Fruit fly (Drosophila melanogaster) whole organism, embryonic: ENCODE measurements around the gene CG32551.

Experiments used
- Ada2b ChIP-seq: fragments of 200-800 bp; sonication (Bioruptor generic); IDR thresholded peaks from 2 replicates; pipeline ENCODE4 v1.3.6; 2022; ENCODE audit warnings: missing biosample characterization, missing genetic modification characterization
- Atf6 ChIP-seq: fragments of 200-800 bp; sonication (Bioruptor generic); IDR thresholded peaks from 2 replicates; pipeline ENCODE4 v1.3.6; 2022; ENCODE audit warnings: missing biosample characterization, missing genetic modification characterization
- Blimp-1 ChIP-seq: fragments of 200-800 bp; sonication (Bioruptor generic); optimal IDR thresholded peaks from 3 replicates; lab custom pipeline; 2018; ENCODE audit warnings: missing biosample characterization, missing genetic modification characterization, mild to moderate bottlenecking, moderate library complexity, missing genetic modification reagents
- Bteb2 ChIP-seq: fragments of 200-800 bp; sonication (Bioruptor generic); optimal IDR thresholded peaks from 2 replicates; lab custom pipeline; 2016; ENCODE audit warnings: missing biosample characterization, missing genetic modification characterization
- CG10274 ChIP-seq: fragments of 200-800 bp; sonication (Bioruptor generic); optimal IDR thresholded peaks from 3 replicates; lab custom pipeline; 2017; ENCODE audit warnings: missing biosample characterization, mild to moderate bottlenecking, missing genetic modification characterization
- CG11398 ChIP-seq: fragments of 200-800 bp; sonication (Bioruptor generic); optimal IDR thresholded peaks from 2 replicates; lab custom pipeline; 2016; ENCODE audit warnings: missing biosample characterization, missing genetic modification characterization
- CG1647 ChIP-seq: fragments of 200-800 bp; sonication (Bioruptor generic); optimal IDR thresholded peaks from 3 replicates; lab custom pipeline; 2016; ENCODE audit warnings: missing biosample characterization, missing genetic modification characterization
- CG17186 ChIP-seq: fragments of 200-800 bp; sonication (Bioruptor generic); optimal IDR thresholded peaks from 3 replicates; lab custom pipeline; 2017; ENCODE audit warnings: missing biosample characterization, missing genetic modification reagents, missing genetic modification characterization
- CG17568 ChIP-seq: fragments of 200-800 bp; sonication (Bioruptor generic); optimal IDR thresholded peaks from 2 replicates; lab custom pipeline; 2018; ENCODE audit warnings: missing biosample characterization, mild to moderate bottlenecking, missing genetic modification characterization, moderate library complexity
- CG18476 ChIP-seq: fragments of 200-800 bp; sonication (Bioruptor generic); optimal IDR thresholded peaks from 2 replicates; lab custom pipeline; 2016; ENCODE audit warnings: missing biosample characterization, mild to moderate bottlenecking, missing genetic modification characterization
- CG18619 ChIP-seq: fragments of 200-800 bp; sonication (Bioruptor generic); optimal IDR thresholded peaks from 3 replicates; lab custom pipeline; 2017; ENCODE audit warnings: missing biosample characterization, mild to moderate bottlenecking, missing genetic modification characterization
- CG18764 ChIP-seq: fragments of 200-800 bp; sonication (Bioruptor generic); optimal IDR thresholded peaks from 3 replicates; lab custom pipeline; 2016; ENCODE audit warnings: missing biosample characterization, missing genetic modification characterization
- CG3281 ChIP-seq: fragments of 200-800 bp; sonication (Bioruptor generic); optimal IDR thresholded peaks from 3 replicates; lab custom pipeline; 2017; ENCODE audit warnings: missing biosample characterization, mild to moderate bottlenecking, missing genetic modification characterization
- CG3847 ChIP-seq: fragments of 200-800 bp; sonication (Bioruptor generic); IDR thresholded peaks from 2 replicates; pipeline ENCODE4 v1.3.6; 2022; ENCODE audit warnings: missing biosample characterization, missing genetic modification characterization
- CG6689 ChIP-seq: fragments of 200-800 bp; sonication (Bioruptor generic); IDR thresholded peaks from 2 replicates; pipeline ENCODE4 v1.3.6; 2022; ENCODE audit warnings: missing biosample characterization, missing genetic modification characterization
- CG8089 ChIP-seq: fragments of 200-800 bp; sonication (Bioruptor generic); optimal IDR thresholded peaks from 3 replicates; lab custom pipeline; 2016; ENCODE audit warnings: missing biosample characterization, missing genetic modification characterization
- CG8281 ChIP-seq: fragments of 200-800 bp; sonication (Bioruptor generic); optimal IDR thresholded peaks from 2 replicates; lab custom pipeline; 2018; ENCODE audit warnings: missing biosample characterization, mild to moderate bottlenecking, missing genetic modification characterization, moderate library complexity
- CG9817 ChIP-seq: fragments of 200-800 bp; sonication (Bioruptor generic); optimal IDR thresholded peaks from 2 replicates; lab custom pipeline; 2018; ENCODE audit warnings: missing biosample characterization, mild to moderate bottlenecking, missing genetic modification characterization, moderate library complexity
- CoRest ChIP-seq: fragments of 200-800 bp; sonication (Bioruptor generic); optimal IDR thresholded peaks from 3 replicates; lab custom pipeline; 2018; ENCODE audit warnings: missing biosample characterization, mild to moderate bottlenecking, missing genetic modification characterization, moderate library complexity
- ERR ChIP-seq: fragments of 200-800 bp; sonication (Bioruptor generic); optimal IDR thresholded peaks from 2 replicates; lab custom pipeline; 2016; ENCODE audit warnings: missing biosample characterization, missing genetic modification characterization
- Ets65A ChIP-seq: fragments of 200-800 bp; sonication (Bioruptor generic); peaks from one replicate; lab custom pipeline; 2016; ENCODE audit warnings: missing biosample characterization, missing genetic modification characterization
- H2.0 ChIP-seq: fragments of 200-800 bp; sonication (Bioruptor generic); IDR thresholded peaks from 2 replicates; pipeline ENCODE4 v1.3.6; 2022; ENCODE audit warnings: missing biosample characterization, missing genetic modification characterization
- MESR4 ChIP-seq: fragments of 200-800 bp; sonication (Bioruptor generic); optimal IDR thresholded peaks from 2 replicates; lab custom pipeline; 2018; ENCODE audit warnings: missing biosample characterization, mild to moderate bottlenecking, missing genetic modification characterization, moderate library complexity
- NFAT ChIP-seq: fragments of 200-800 bp; sonication (Bioruptor generic); IDR thresholded peaks from 2 replicates; pipeline ENCODE4 v1.3.6; 2022; ENCODE audit warnings: missing biosample characterization, missing genetic modification characterization
- Nf-YB ChIP-seq: fragments of 200-800 bp; sonication (Bioruptor generic); optimal IDR thresholded peaks from 3 replicates; lab custom pipeline; 2019; ENCODE audit warnings: missing biosample characterization, mild to moderate bottlenecking, missing genetic modification characterization, moderate library complexity
- NfI ChIP-seq: fragments of 200-800 bp; sonication (Bioruptor generic); optimal IDR thresholded peaks from 3 replicates; lab custom pipeline; 2018; ENCODE audit warnings: missing biosample characterization, mild to moderate bottlenecking, missing genetic modification characterization, moderate library complexity
- Oli ChIP-seq: fragments of 200-800 bp; sonication (Bioruptor generic); optimal IDR thresholded peaks from 2 replicates; lab custom pipeline; 2018; ENCODE audit warnings: missing biosample characterization, mild to moderate bottlenecking, missing genetic modification characterization, moderate library complexity
- Ssrp ChIP-seq: fragments of 200-800 bp; sonication (Bioruptor generic); optimal IDR thresholded peaks from 2 replicates; lab custom pipeline; 2018; ENCODE audit warnings: missing biosample characterization, mild to moderate bottlenecking, missing genetic modification characterization, moderate library complexity
- Tbp ChIP-seq: fragments of >200 bp; optimal IDR thresholded peaks from 2 replicates; lab custom pipeline; 2018; ENCODE audit warnings: missing biosample characterization, missing genetic modification characterization
- Trl ChIP-seq, 3 experiments: fragments of >200 bp in 2 of 3; fragments of 200-800 bp in 1 of 3; sonication (Bioruptor generic) in 1 of 3; optimal IDR thresholded peaks; 2 replicates in 1 of 3; 3 replicates in 2 of 3; lab custom pipeline; 2016 to 2017; ENCODE audit warnings: missing biosample characterization in 1 of 3, missing genetic modification characterization in 1 of 3
- Xbp1 ChIP-seq: fragments of 200-800 bp; sonication (Bioruptor generic); optimal IDR thresholded peaks from 3 replicates; lab custom pipeline; 2016; ENCODE audit warnings: missing biosample characterization, mild to moderate bottlenecking, missing genetic modification characterization
- ap ChIP-seq: fragments of 200-800 bp; sonication (Bioruptor generic); IDR thresholded peaks from 2 replicates; pipeline ENCODE4 v1.3.6; 2022; ENCODE audit warnings: missing biosample characterization, missing genetic modification characterization
- bowl ChIP-seq: fragments of 200-800 bp; sonication (Bioruptor generic); IDR thresholded peaks from 2 replicates; pipeline ENCODE4 v1.3.6; 2022; ENCODE audit warnings: missing biosample characterization, missing genetic modification characterization
- chinmo ChIP-seq: fragments of 200-800 bp; sonication (Bioruptor generic); IDR thresholded peaks from 4 replicates; pipeline ENCODE4 v1.3.6; 2022; ENCODE audit warnings: missing biosample characterization, missing genetic modification characterization; ENCODE audit not compliant: partially characterized antibody
- chn ChIP-seq: fragments of 200-800 bp; sonication (Bioruptor generic); optimal IDR thresholded peaks from 2 replicates; lab custom pipeline; 2016; ENCODE audit warnings: missing biosample characterization, missing genetic modification characterization
- croc ChIP-seq: fragments of 200-800 bp; sonication (Bioruptor generic); conservative IDR thresholded peaks from 3 replicates; pipeline ENCODE4 v1.3.6; 2022; ENCODE audit warnings: missing biosample characterization, missing genetic modification characterization
- crp ChIP-seq, 2 experiments: fragments of 200-800 bp; sonication (Bioruptor generic); optimal IDR thresholded peaks; 2 replicates in 1 of 2; 3 replicates in 1 of 2; lab custom pipeline; 2017; ENCODE audit warnings: missing biosample characterization in 2 of 2, missing genetic modification characterization in 2 of 2, mild to moderate bottlenecking in 1 of 2, moderate library complexity in 1 of 2
- grn ChIP-seq: fragments of 200-800 bp; sonication (Bioruptor generic); optimal IDR thresholded peaks from 3 replicates; lab custom pipeline; 2017; ENCODE audit warnings: missing biosample characterization, missing genetic modification characterization
- lilli ChIP-seq: fragments of 200-800 bp; sonication (Bioruptor generic); optimal IDR thresholded peaks from 3 replicates; lab custom pipeline; 2016; ENCODE audit warnings: missing biosample characterization, missing genetic modification characterization
- mam ChIP-seq: fragments of 200-800 bp; sonication (Bioruptor generic); optimal IDR thresholded peaks from 3 replicates; lab custom pipeline; 2016; ENCODE audit warnings: missing biosample characterization, missing genetic modification characterization
- nerfin-1 ChIP-seq: fragments of 200-800 bp; sonication (Bioruptor generic); optimal IDR thresholded peaks from 3 replicates; lab custom pipeline; 2019; ENCODE audit warnings: missing biosample characterization, mild to moderate bottlenecking, missing genetic modification characterization, moderate library complexity
- otp ChIP-seq: fragments of 200-800 bp; sonication (Bioruptor generic); IDR thresholded peaks from 3 replicates; pipeline ENCODE4, ENCODE4 v1.3.6; 2022; ENCODE audit warnings: missing biosample characterization, missing genetic modification characterization
- pzg ChIP-seq: fragments of 200-800 bp; sonication (Bioruptor generic); optimal IDR thresholded peaks from 3 replicates; lab custom pipeline; 2018; ENCODE audit warnings: missing biosample characterization, mild to moderate bottlenecking, missing genetic modification characterization, moderate library complexity
- slbo ChIP-seq: fragments of 200-800 bp; sonication (Bioruptor generic); IDR thresholded peaks from 2 replicates; pipeline ENCODE4 v1.3.6; 2022; ENCODE audit warnings: missing biosample characterization, missing genetic modification characterization
- sna ChIP-seq: fragments of 200-800 bp; sonication (Bioruptor generic); IDR thresholded peaks from 2 replicates; pipeline ENCODE4 v1.3.6; 2022; ENCODE audit warnings: missing biosample characterization, missing genetic modification characterization; ENCODE audit not compliant: partially characterized antibody
- stc ChIP-seq: fragments of 200-800 bp; sonication (Bioruptor generic); IDR thresholded peaks from 2 replicates; pipeline ENCODE4 v1.3.6; 2022; ENCODE audit warnings: missing biosample characterization, missing genetic modification characterization
- tna ChIP-seq: fragments of 200-800 bp; sonication (Bioruptor generic); IDR thresholded peaks from 2 replicates; pipeline ENCODE4 v1.3.6; 2022; ENCODE audit warnings: missing biosample characterization, missing genetic modification characterization; ENCODE audit not compliant: partially characterized antibody
- twi ChIP-seq: fragments of 200-800 bp; optimal IDR thresholded peaks from 2 replicates; lab custom pipeline; 2019; ENCODE audit warnings: missing biosample characterization, mild to moderate bottlenecking, missing genetic modification characterization, moderate library complexity

Gene CG32551

dm6 chrX:18404632-18405238 is 33.9 kb upstream of the CG32551 start (continued):
- TF ChIP-seq MESR4 (no peak), stc (no peak), sna (peak; percentile 46; the same call in 1 of the 2 replicates), CoRest (tag; lab: Kevin White, UChicago) (peak; percentile 67), chinmo (no peak; the same call in 2 of the 4 replicates), slbo (GFP tag; lab: Robert Waterston, UW) (no peak), otp (GFP tag; lab: Robert Waterston, UW) (no peak), CG18476 (peak; percentile 4), CG3847 (GFP tag; lab: Robert Waterston, UW) (no peak), CG17186 (no peak), bowl (GFP tag; lab: Robert Waterston, UW) (no peak)

- no peak for TF ChIP-seq grn (GFP tag; lab: Kevin White, UChicago)
- TF ChIP-seq Ets65A (GFP tag; lab: Kevin White, UChicago) = peak; percentile 97
- peak; percentile 43 for TF ChIP-seq CG8089 (GFP tag; lab: Kevin White, UChicago)
- TF ChIP-seq CG10274 (GFP tag; lab: Kevin White, UChicago) = peak; percentile 17
- peak; percentile 54 for TF ChIP-seq mam
- peak; percentile 66 for TF ChIP-seq CG18619 (GFP tag; lab: Kevin White, UChicago)
- TF ChIP-seq CG8281 (tag; lab: Kevin White, UChicago) = peak; percentile 54
- peak; percentile 41 for TF ChIP-seq CG9817 (tag; lab: Kevin White, UChicago)
- peak; percentile 64 for TF ChIP-seq Atf6 (GFP tag; lab: Robert Waterston, UW)
- TF ChIP-seq chn = peak; percentile 41
- TF ChIP-seq Ada2b = 0 out of 2 replicates have a peak, but pooled peaks have one; percentile 23
- no peak for TF ChIP-seq pzg (GFP tag; lab: Kevin White, UChicago)
- TF ChIP-seq Oli (tag; lab: Kevin White, UChicago) = peak; percentile 85
- TF ChIP-seq Blimp-1 (GFP tag; lab: Kevin White, UChicago) = peak; percentile 60
- peak; percentile 69 for TF ChIP-seq Xbp1 (GFP tag; lab: Kevin White, UChicago)
- peak; percentile 46 for TF ChIP-seq Bteb2
- peak; percentile 25 for TF ChIP-seq CG1647
- peak in 1 of 2 experiments; percentile 16 for TF ChIP-seq crp (GFP tag; optimal IDR thresholded peaks at IDR 0.05; lab: Kevin White, UChicago)
- TF ChIP-seq tna = no peak
- peak; percentile 81 for TF ChIP-seq NFAT (GFP tag; lab: Robert Waterston, UW)
- peak; percentile 70 for TF ChIP-seq CG17568 (GFP tag; lab: Kevin White, UChicago)
- TF ChIP-seq H2.0 (GFP tag; lab: Robert Waterston, UW) = peak; percentile 32
- TF ChIP-seq CG11398 (GFP tag; lab: Kevin White, UChicago) = no peak
- TF ChIP-seq NfI (GFP tag; lab: Kevin White, UChicago) = peak; percentile 54
- peak; percentile 84 for TF ChIP-seq Ssrp (tag; lab: Kevin White, UChicago)
- no peak for TF ChIP-seq Trl (optimal IDR thresholded peaks at IDR 0.05; lab: Kevin White, UChicago)
- TF ChIP-seq Trl (GFP tag; optimal IDR thresholded peaks at IDR 0.05; lab: Kevin White, UChicago) = peak; percentile 20
- 0 out of 2 replicates have a peak, but pooled peaks have one; percentile 14 for TF ChIP-seq ap (GFP tag; lab: Robert Waterston, UW)
- peak; percentile 50; the same call in 2 of the 3 replicates for TF ChIP-seq croc (GFP tag; lab: Robert Waterston, UW)
- TF ChIP-seq Tbp = no peak
- TF ChIP-seq CG3281 (GFP tag; lab: Kevin White, UChicago) = peak; percentile 68
- no peak for TF ChIP-seq chinmo
- TF ChIP-seq twi (tag; lab: Kevin White, UChicago) = peak; percentile 18
- peak; percentile 57 for TF ChIP-seq CG6689
- peak; percentile 76 for TF ChIP-seq lilli
- TF ChIP-seq Nf-YB (GFP tag; lab: Kevin White, UChicago) = peak; percentile 40
- TF ChIP-seq nerfin-1 = peak; percentile 64
- TF ChIP-seq CG18764 = no peak
- TF ChIP-seq ERR (GFP tag; lab: Kevin White, UChicago) = no peak
Observed at dm6 chrX:18405567-18406059, 33.1 kb upstream of the CG32551 start.
